Worm (Caenorhabditis elegans): ENCODE data around the gene C49C3.21.

DNA sequence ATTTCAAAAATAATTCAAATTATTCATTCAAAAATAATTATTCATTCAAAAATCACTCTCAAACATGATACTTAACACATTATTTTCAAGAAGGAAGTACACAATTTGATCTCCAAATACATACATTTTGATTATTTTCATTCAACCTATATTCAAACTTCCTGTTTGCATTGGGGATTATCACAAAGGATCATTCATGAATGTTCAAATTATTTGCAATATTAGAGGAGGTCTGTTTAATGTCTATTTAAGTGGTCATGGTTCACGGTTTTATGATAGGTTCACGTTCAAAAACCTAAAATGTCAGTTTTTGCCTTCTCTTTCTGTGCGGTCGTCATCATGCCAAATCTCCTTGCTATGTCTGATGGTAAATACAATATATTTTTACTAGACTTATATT, 18.4 kb downstream of the C49C3.21 start, which contains the start of gene clec-202:
- TF ChIP-seq dao-5 (tag; optimal IDR thresholded peaks at IDR 0.05): no peak
- TF ChIP-seq W03F9.2 (tag; optimal IDR thresholded peaks at IDR 0.05): no peak
- TF ChIP-seq him-1 (tag; optimal IDR thresholded peaks at IDR 0.05): no peak
